Worm (Caenorhabditis elegans): ENCODE results near the gene Y25C1A.2.
A peak's percentile ranks its signal among the peaks of the same experiment; 100 is the strongest.
"Not testable (repeated sequence)": the region's sequence is repeated elsewhere in the genome, so short reads cannot be mapped to it uniquely, and the experiment has no call there.

Y25C1A.2 gene

DNA sequence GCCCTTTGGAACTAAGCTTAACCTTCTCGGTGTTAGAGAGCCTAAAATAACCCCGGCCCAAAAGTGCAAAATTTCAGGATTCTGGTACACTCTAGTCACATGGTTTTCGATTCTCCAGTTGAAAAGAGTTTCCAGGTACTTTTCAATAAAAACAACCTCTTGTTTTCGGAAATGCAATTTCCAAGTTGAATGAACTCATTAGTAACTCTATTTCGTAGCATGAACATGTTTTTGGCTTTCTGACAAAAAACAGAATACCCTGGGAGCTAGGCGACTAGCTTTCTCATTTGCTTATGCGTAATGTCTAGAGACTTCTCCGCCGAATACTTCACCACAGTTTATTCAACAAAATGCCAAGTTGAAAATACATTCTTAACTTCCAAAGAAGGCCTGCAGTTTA, 10.8 kb downstream of the Y25C1A.2 start, which contains the start of gene srh-71:
Gene srh-71, plus strand, starts transcription at position 301 of the 400 bp plus-strand sequence.
- no peak for TF ChIP-seq spr-1 (tag; optimal IDR thresholded peaks at IDR 0.05)
- TF ChIP-seq nhr-10 (tag; optimal IDR thresholded peaks at IDR 0.05): no peak
- no peak for TF ChIP-seq zfp-2 (tag; optimal IDR thresholded peaks at IDR 0.05)
- TF ChIP-seq mes-2 (tag; optimal IDR thresholded peaks at IDR 0.05; ENCODE audit: poor library complexity, severe bottlenecking): no peak
- no peak for TF ChIP-seq unc-62 (GFP tag; optimal IDR thresholded peaks at IDR 0.05 in 1 of 2)
- no peak for TF ChIP-seq unc-62 (tag; optimal IDR thresholded peaks at IDR 0.05)
- no peak for TF ChIP-seq nhr-237 (tag; optimal IDR thresholded peaks at IDR 0.05)
- TF ChIP-seq ceh-82 (tag; optimal IDR thresholded peaks at IDR 0.05): no peak
- TF ChIP-seq mdl-1 (tag; optimal IDR thresholded peaks at IDR 0.05): no peak
- no peak for TF ChIP-seq nhr-111 (GFP tag; optimal IDR thresholded peaks at IDR 0.05)
- TF ChIP-seq vab-7 (GFP tag; IDR thresholded peaks at IDR 0.05): no peak
- TF ChIP-seq Y75B8A.6 (GFP tag; IDR thresholded peaks at IDR 0.05): no peak
- TF ChIP-seq nhr-76 (tag; optimal IDR thresholded peaks at IDR 0.05): no peak
- TF ChIP-seq lim-7 (GFP tag; IDR thresholded peaks at IDR 0.05): no peak

DNA sequence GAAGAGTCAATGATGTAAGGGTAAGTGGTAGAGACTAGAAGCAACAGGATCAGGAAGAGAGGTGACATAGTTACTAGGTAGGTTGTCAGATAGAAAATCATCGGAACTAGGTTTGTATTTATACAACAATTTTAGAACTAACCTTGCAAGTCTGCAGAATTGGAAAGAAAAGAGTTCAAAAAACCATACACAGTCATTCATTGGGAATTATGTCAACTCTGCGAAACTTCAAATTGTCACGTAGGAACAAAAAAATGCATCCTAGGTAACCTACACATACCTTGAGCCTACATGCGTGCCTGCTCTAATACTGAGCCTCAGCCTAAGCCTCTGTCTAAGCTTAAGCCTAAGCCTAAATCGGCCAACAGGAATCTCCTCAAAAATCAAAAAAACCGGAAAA, 13.9 kb downstream of the Y25C1A.2 start, which contains the start of gene ins-19:
Gene ins-19, minus strand, starts transcription at position 101 of the 400 bp plus-strand sequence.
- no peak for TF ChIP-seq daf-16 (GFP tag; optimal IDR thresholded peaks at IDR 0.05)
- TF ChIP-seq daf-16 (tag; optimal IDR thresholded peaks at IDR 0.05): no peak
- no peak for TF ChIP-seq dmd-6 (GFP tag; IDR thresholded peaks at IDR 0.05)
- no peak for TF ChIP-seq attf-4 (tag; optimal IDR thresholded peaks at IDR 0.05)
- TF ChIP-seq T20F7.1 (GFP tag; optimal IDR thresholded peaks at IDR 0.05): no peak
- no peak for TF ChIP-seq nhr-28 (tag; optimal IDR thresholded peaks at IDR 0.05)
- no peak for TF ChIP-seq jun-1 (tag; optimal IDR thresholded peaks at IDR 0.05)
- no peak for TF ChIP-seq mxl-2 (GFP tag; conservative IDR thresholded peaks at IDR 0.05)
- TF ChIP-seq lir-3 (tag; optimal IDR thresholded peaks at IDR 0.05): no peak
- TF ChIP-seq ZK337.2 (GFP tag; IDR thresholded peaks at IDR 0.05): no peak
- TF ChIP-seq skn-1 (tag; optimal IDR thresholded peaks at IDR 0.05): no peak
- no peak for TF ChIP-seq zfp-3 (GFP tag; conservative IDR thresholded peaks at IDR 0.05)
- no peak for TF ChIP-seq ceh-28 (tag; optimal IDR thresholded peaks at IDR 0.05)
- TF ChIP-seq set-16 (GFP tag; IDR thresholded peaks at IDR 0.05): no peak
- no peak for TF ChIP-seq hif-1 (tag; optimal IDR thresholded peaks at IDR 0.05)
- TF ChIP-seq unc-39 (tag; optimal IDR thresholded peaks at IDR 0.05): no peak
- no peak for TF ChIP-seq fkh-10 (GFP tag; optimal IDR thresholded peaks at IDR 0.05)
- TF ChIP-seq dve-1 (tag; optimal IDR thresholded peaks at IDR 0.05; ENCODE audit: insufficient read depth): no peak
- no peak for TF ChIP-seq nhr-41 (GFP tag; IDR thresholded peaks at IDR 0.05)
- no peak for TF ChIP-seq mxl-3 (GFP tag; optimal IDR thresholded peaks at IDR 0.05)
- no peak for TF ChIP-seq ceh-44 (GFP tag; IDR thresholded peaks at IDR 0.05)

DNA sequence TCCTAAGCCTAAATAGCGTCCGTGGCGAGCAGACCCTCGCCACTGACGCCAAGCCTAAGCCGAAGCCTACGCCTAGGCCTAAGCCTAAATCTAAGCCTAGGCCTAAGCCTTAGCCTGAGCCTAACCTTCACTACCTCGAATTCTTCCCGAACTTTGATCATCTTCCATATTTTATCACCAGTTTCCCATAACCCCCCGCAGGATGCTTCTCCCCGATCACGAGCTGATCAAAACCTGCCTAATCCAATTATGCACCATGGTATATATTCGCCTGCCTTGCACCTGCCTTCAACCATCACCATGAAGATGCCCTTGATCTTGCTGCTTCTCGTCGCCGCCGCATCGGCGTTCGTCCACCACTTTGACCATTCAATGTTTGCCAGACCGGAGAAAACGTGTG, 14.3 kb downstream of the Y25C1A.2 start, which contains the start of gene ins-31:
Gene ins-31, plus strand, starts transcription at position 301 of the 400 bp plus-strand sequence.
- not testable (repeated sequence) for TF ChIP-seq lin-29 (GFP tag; IDR thresholded peaks at IDR 0.05); Y105C5A.15 (GFP tag; IDR thresholded peaks at IDR 0.05); nhr-11 (tag; optimal IDR thresholded peaks at IDR 0.05)

DNA sequence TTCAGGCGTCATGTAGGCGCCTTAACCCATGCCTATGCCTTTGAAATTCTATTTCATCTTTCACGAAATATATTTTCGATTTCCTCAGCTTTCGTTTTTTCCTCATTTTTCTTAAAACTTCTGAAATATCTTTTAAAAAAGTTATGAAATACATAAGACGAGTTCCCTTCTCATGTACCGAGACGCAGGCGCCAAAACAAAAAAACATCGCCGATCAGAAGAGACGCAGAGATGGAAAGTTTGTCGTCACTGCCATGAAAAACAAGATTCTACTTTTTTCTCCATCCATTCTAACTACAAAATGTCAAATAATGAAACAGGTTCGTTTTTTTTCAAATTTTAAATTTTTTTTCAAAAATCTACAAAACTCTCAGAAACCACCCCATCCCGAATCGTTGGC, 16.6 kb downstream of the Y25C1A.2 start, which contains the start of gene chil-24:
Gene chil-24, plus strand, starts transcription at position 156 of the 400 bp plus-strand sequence.
- TF ChIP-seq dpl-1 (GFP tag; optimal IDR thresholded peaks at IDR 0.05) (no peak), spr-1 (tag; optimal IDR thresholded peaks at IDR 0.05) (no peak), zip-2 (tag; optimal IDR thresholded peaks at IDR 0.05) (no peak), vab-7 (GFP tag; IDR thresholded peaks at IDR 0.05) (no peak), daf-16 (GFP tag; optimal IDR thresholded peaks at IDR 0.05) (no peak), daf-16 (tag; optimal IDR thresholded peaks at IDR 0.05) (peak; percentile 68), daf-19 (GFP tag; conservative IDR thresholded peaks at IDR 0.05) (no peak), mes-2 (tag; optimal IDR thresholded peaks at IDR 0.05; ENCODE audit: poor library complexity, severe bottlenecking) (peak; percentile 24), Y48G9A.11 (GFP tag; IDR thresholded peaks at IDR 0.05) (no peak), duxl-1 (tag; optimal IDR thresholded peaks at IDR 0.05; ENCODE audit: poor library complexity) (peak; percentile 73), snpc-1.2 (GFP tag; IDR thresholded peaks at IDR 0.05) (no peak), nhr-28 (tag; optimal IDR thresholded peaks at IDR 0.05) (peak; percentile 61), hlh-11 (tag; optimal IDR thresholded peaks at IDR 0.05) (peak; percentile 24), D1046.2 (GFP tag; IDR thresholded peaks at IDR 0.05) (no peak), aha-1 (tag) (no peak), gei-8 (GFP tag; optimal IDR thresholded peaks at IDR 0.05) (no peak)
